Worm (Caenorhabditis elegans): Measurements from ENCODE around the gene T03F6.6.

- TF ChIP-seq zag-1 (tag; optimal IDR thresholded peaks at IDR 0.05) (no peak), nhr-77 (tag; optimal IDR thresholded peaks at IDR 0.05) (peak; percentile 65), vab-15 (tag; optimal IDR thresholded peaks at IDR 0.05) (peak; percentile 26), nhr-71 (tag; optimal IDR thresholded peaks at IDR 0.05) (peak; percentile 61), ces-1 (GFP tag; optimal IDR thresholded peaks at IDR 0.05) (no peak), unc-62 (GFP tag; optimal IDR thresholded peaks at IDR 0.05) (no peak)
These were observed 43.3 kb upstream of the T03F6.6 start, which contains the start of gene exo-1 for ce11 chrIII:13423414-13423813.

All from whole organism, L1 larva.